Worm (Caenorhabditis elegans) whole organism, L4 larva: ENCODE data around the gene W09D10.5.

Experiments used
- aha-1 ChIP-seq: fragments of 150-350 bp; peaks from one replicate; lab custom pipeline; 2014; ENCODE audit warnings: missing biosample characterization, missing genetic modification characterization
- daf-12 ChIP-seq: fragments of 150-350 bp; optimal IDR thresholded peaks from 2 replicates; lab custom pipeline; 2014; ENCODE audit warnings: missing biosample characterization, missing genetic modification reagents, missing genetic modification characterization
- nhr-28 ChIP-seq: fragments of 150-350 bp; optimal IDR thresholded peaks from 2 replicates; lab custom pipeline; 2014; ENCODE audit warnings: missing biosample characterization, missing genetic modification characterization
- snpc-1.2 ChIP-seq: fragments of 200-800 bp; sonication (Bioruptor generic); IDR thresholded peaks from 2 replicates; pipeline ENCODE4 v1.3.6; 2022; ENCODE audit warnings: missing genetic modification reagents, missing genetic modification characterization, missing compliant biosample characterization
- unc-62 ChIP-seq, 3 experiments: fragments of 150-350 bp in 1 of 3; sonication (generic microtip); optimal IDR thresholded peaks in 2 of 3; peaks in 1 of 3; 1 replicate in 1 of 3; 2 replicates in 2 of 3; lab custom pipeline; 2014 to 2017; ENCODE audit warnings: missing biosample characterization in 3 of 3, missing genetic modification characterization in 3 of 3, missing genetic modification reagents in 3 of 3, missing genotype in 1 of 3

DNA sequence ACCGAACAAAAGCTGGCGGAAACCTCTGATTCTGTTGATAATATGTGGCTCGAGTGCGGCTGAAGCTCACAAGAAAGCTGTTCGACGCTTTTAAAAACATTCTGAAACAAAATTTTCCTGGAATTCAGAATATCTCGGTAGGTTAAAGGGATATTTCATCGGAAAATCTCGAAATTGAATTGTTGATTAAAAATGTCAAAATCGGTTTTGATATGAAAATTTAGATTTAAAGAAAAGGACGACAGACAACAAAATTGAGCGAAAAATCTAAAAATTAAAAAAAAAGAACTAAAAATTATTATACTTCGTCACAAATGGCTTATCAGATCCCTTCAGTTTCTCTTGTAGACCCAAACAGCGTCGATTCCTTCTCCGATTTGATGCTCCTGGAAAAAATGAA, 10.9 kb downstream of the W09D10.5 start, which contains the start of gene Y39A1A.20:
- peak; percentile 83 for TF ChIP-seq aha-1
- no peak for TF ChIP-seq snpc-1.2
- TF ChIP-seq daf-12, result no peak
- TF ChIP-seq unc-62 (GFP tag; optimal IDR thresholded peaks at IDR 0.05 in 1 of 2; lab: Kevin White, UChicago), result no peak
- no peak for TF ChIP-seq unc-62 (tag; optimal IDR thresholded peaks at IDR 0.05; lab: Kevin White, UChicago)
- no peak for TF ChIP-seq nhr-28 (tag; lab: Kevin White, UChicago)
